Worm (Caenorhabditis elegans) whole organism, L3 larva: ENCODE data around the gene dnj-5.

ENCODE experiments used
- R02D3.7 ChIP-seq: fragments of 150-350 bp; optimal IDR thresholded peaks from 2 replicates; lab custom pipeline; 2014; ENCODE audit warnings: missing biosample characterization, missing genetic modification characterization
- ama-1 ChIP-seq: fragments of 150-350 bp; optimal IDR thresholded peaks from 2 replicates; lab custom pipeline; 2018
- elt-3 ChIP-seq, 3 experiments: fragments of 150-350 bp in 1 of 3; sonication (generic microtip) in 2 of 3; optimal IDR thresholded peaks; 2 replicates in 2 of 3; 4 replicates in 1 of 3; lab custom pipeline; 2014 to 2017; ENCODE audit warnings: missing biosample characterization in 3 of 3, missing genetic modification characterization in 3 of 3
- fos-1 ChIP-seq: fragments of 150-350 bp; optimal IDR thresholded peaks from 2 replicates; lab custom pipeline; 2014; ENCODE audit warnings: missing biosample characterization, missing genetic modification characterization
- hmg-11 ChIP-seq: sonication (generic microtip); optimal IDR thresholded peaks from 2 replicates; lab custom pipeline; 2016; ENCODE audit warnings: missing genetic modification characterization, missing compliant biosample characterization
- lin-15B ChIP-seq: fragments of 150-350 bp; optimal IDR thresholded peaks from 2 replicates; lab custom pipeline; 2014; ENCODE audit warnings: missing biosample characterization, missing genetic modification characterization
- nhr-12 ChIP-seq: fragments of 150-350 bp; optimal IDR thresholded peaks from 2 replicates; lab custom pipeline; 2014; ENCODE audit warnings: missing biosample characterization, missing genetic modification characterization
- nhr-237 ChIP-seq: fragments of 150-350 bp; optimal IDR thresholded peaks from 2 replicates; lab custom pipeline; 2014; ENCODE audit warnings: missing biosample characterization, missing genetic modification characterization
- nhr-25 ChIP-seq: sonication (generic microtip); optimal IDR thresholded peaks from 2 replicates; lab custom pipeline; 2017; ENCODE audit warnings: missing biosample characterization, missing genetic modification characterization
- pha-4 ChIP-seq: fragments of 150-350 bp; optimal IDR thresholded peaks from 2 replicates; lab custom pipeline; 2014; ENCODE audit warnings: missing biosample characterization, missing genetic modification reagents, missing genetic modification characterization
- snpc-4 ChIP-seq: fragments of 150-350 bp; optimal IDR thresholded peaks from 2 replicates; lab custom pipeline; 2014; ENCODE audit warnings: missing biosample characterization, missing genetic modification characterization
- unc-62 ChIP-seq: fragments of 150-350 bp; sonication (generic microtip); optimal IDR thresholded peaks from 4 replicates; lab custom pipeline; 2014; ENCODE audit warnings: missing biosample characterization, missing genetic modification reagents, missing genetic modification characterization

ce11 chrII:6843211-6843610 is 14.9 kb downstream of the dnj-5 start:
- no peak for TF ChIP-seq hmg-11 (tag; lab: Kevin White, UChicago)
- TF ChIP-seq nhr-237: no peak
- TF ChIP-seq fos-1 (tag; lab: Kevin White, UChicago): no peak
- no peak for TF ChIP-seq lin-15B
- TF ChIP-seq nhr-25 (tag; lab: Kevin White, UChicago): no peak
- TF ChIP-seq nhr-12 (tag; lab: Kevin White, UChicago): no peak
- no peak for TF ChIP-seq elt-3 (tag; optimal IDR thresholded peaks at IDR 0.05; lab: Kevin White, UChicago)
- TF ChIP-seq ama-1: no peak
- no peak for TF ChIP-seq snpc-4
- TF ChIP-seq R02D3.7 (tag; lab: Kevin White, UChicago): no peak
- no peak for TF ChIP-seq unc-62 (GFP tag; lab: Kevin White, UChicago)
- no peak for TF ChIP-seq pha-4 (tag; lab: Kevin White, UChicago)
